Worm (Caenorhabditis elegans) whole organism, L2 larva: ENCODE results near the gene map-2.
A peak's percentile ranks its signal among the peaks of the same experiment; 100 is the strongest.

ENCODE experiments used
- C34F6.9 ChIP-seq: fragments of 150-350 bp; optimal IDR thresholded peaks from 2 replicates; lab custom pipeline; 2014; ENCODE audit warnings: missing biosample characterization, missing genetic modification characterization
- F13H6.1 ChIP-seq: sonication (generic microtip); optimal IDR thresholded peaks from 2 replicates; lab custom pipeline; 2016; ENCODE audit warnings: missing genetic modification characterization, missing compliant biosample characterization
- R02D3.7 ChIP-seq: fragments of 150-350 bp; optimal IDR thresholded peaks from 2 replicates; lab custom pipeline; 2014; ENCODE audit warnings: missing biosample characterization, missing genetic modification characterization
- Y55F3AM.14 ChIP-seq: fragments of 200-800 bp; sonication (Bioruptor generic); optimal IDR thresholded peaks from 2 replicates; lab custom pipeline; 2018; ENCODE audit warnings: mild to moderate bottlenecking, missing genetic modification characterization, missing compliant biosample characterization
- ZK546.5 ChIP-seq: sonication (generic microtip); optimal IDR thresholded peaks from 2 replicates; lab custom pipeline; 2017; ENCODE audit warnings: missing biosample characterization, missing genetic modification characterization
- alr-1 ChIP-seq: fragments of 150-350 bp; optimal IDR thresholded peaks from 2 replicates; lab custom pipeline; 2014; ENCODE audit warnings: missing biosample characterization, missing genetic modification characterization
- aly-2 ChIP-seq: fragments of 150-350 bp; optimal IDR thresholded peaks from 2 replicates; lab custom pipeline; 2014; ENCODE audit warnings: missing biosample characterization, missing genetic modification characterization
- ama-1 ChIP-seq: fragments of 150-350 bp; optimal IDR thresholded peaks from 2 replicates; lab custom pipeline; 2018; ENCODE audit warnings: inconsistent platforms
- blmp-1 ChIP-seq: sonication (generic microtip); optimal IDR thresholded peaks from 2 replicates; lab custom pipeline; 2017; ENCODE audit warnings: missing genetic modification characterization, mild to moderate bottlenecking, missing compliant biosample characterization, antibody characterized with exemption, moderate library complexity; ENCODE audit not compliant: insufficient read depth
- ceh-16 ChIP-seq: fragments of 150-350 bp; optimal IDR thresholded peaks from 2 replicates; lab custom pipeline; 2014; ENCODE audit warnings: missing biosample characterization, missing genetic modification characterization
- ceh-82 ChIP-seq: fragments of 150-350 bp; optimal IDR thresholded peaks from 2 replicates; lab custom pipeline; 2014; ENCODE audit warnings: missing biosample characterization, missing genetic modification characterization
- crh-2 ChIP-seq: sonication (generic microtip); optimal IDR thresholded peaks from 2 replicates; lab custom pipeline; 2017; ENCODE audit warnings: missing biosample characterization, missing genetic modification characterization
- dmd-4 ChIP-seq: sonication (generic microtip); optimal IDR thresholded peaks from 2 replicates; lab custom pipeline; 2017; ENCODE audit warnings: missing biosample characterization, missing genetic modification characterization
- egl-27 ChIP-seq: sonication (generic microtip); optimal IDR thresholded peaks from 3 replicates; lab custom pipeline; 2017; ENCODE audit warnings: missing biosample characterization, missing genetic modification reagents, missing genetic modification characterization
- elt-1 ChIP-seq: fragments of 150-350 bp; optimal IDR thresholded peaks from 2 replicates; lab custom pipeline; 2014; ENCODE audit warnings: missing biosample characterization, missing genetic modification characterization
- elt-3 ChIP-seq: sonication (generic microtip); optimal IDR thresholded peaks from 2 replicates; lab custom pipeline; 2017; ENCODE audit warnings: missing biosample characterization, missing genetic modification characterization
- fos-1 ChIP-seq: fragments of 150-350 bp; optimal IDR thresholded peaks from 2 replicates; lab custom pipeline; 2014; ENCODE audit warnings: missing biosample characterization, missing genetic modification characterization
- gmeb-1 ChIP-seq: fragments of 150-350 bp; optimal IDR thresholded peaks from 2 replicates; lab custom pipeline; 2014; ENCODE audit warnings: missing biosample characterization, missing genetic modification characterization
- lin-11 ChIP-seq: fragments of 150-350 bp; sonication (generic microtip); optimal IDR thresholded peaks from 2 replicates; lab custom pipeline; 2014; ENCODE audit warnings: missing biosample characterization, missing genetic modification characterization, inconsistent platforms, mixed read lengths
- lin-13 ChIP-seq: fragments of 150-350 bp; optimal IDR thresholded peaks from 2 replicates; lab custom pipeline; 2014; ENCODE audit warnings: missing biosample characterization, missing genetic modification reagents, missing genetic modification characterization
- lin-39 ChIP-seq: fragments of 150-350 bp; optimal IDR thresholded peaks from 2 replicates; lab custom pipeline; 2014; ENCODE audit warnings: missing biosample characterization, missing genetic modification reagents, missing genetic modification characterization
- lsy-2 ChIP-seq, 2 experiments: fragments of 150-350 bp in 1 of 2; sonication (generic microtip) in 1 of 2; optimal IDR thresholded peaks; 2 replicates each; lab custom pipeline; 2014 to 2017; ENCODE audit warnings: missing biosample characterization in 2 of 2, missing genetic modification characterization in 2 of 2
- mab-5 ChIP-seq: fragments of 150-350 bp; optimal IDR thresholded peaks from 2 replicates; lab custom pipeline; 2014; ENCODE audit warnings: missing biosample characterization, missing genetic modification characterization
- mbf-1 ChIP-seq: sonication (generic microtip); optimal IDR thresholded peaks from 2 replicates; lab custom pipeline; 2017; ENCODE audit warnings: missing biosample characterization, missing genetic modification characterization
- mdl-1 ChIP-seq, 2 experiments: fragments of 150-350 bp in 1 of 2; sonication (generic microtip) in 1 of 2; optimal IDR thresholded peaks; 2 replicates each; lab custom pipeline; 2017; ENCODE audit warnings: missing biosample characterization in 2 of 2, missing genetic modification characterization in 2 of 2
- nhr-10 ChIP-seq: sonication (generic microtip); optimal IDR thresholded peaks from 2 replicates; lab custom pipeline; 2017; ENCODE audit warnings: missing biosample characterization, missing genetic modification characterization
- nhr-11 ChIP-seq: fragments of 150-350 bp; optimal IDR thresholded peaks from 2 replicates; lab custom pipeline; 2014; ENCODE audit warnings: missing biosample characterization, missing genetic modification characterization
- nhr-12 ChIP-seq: fragments of 150-350 bp; optimal IDR thresholded peaks from 2 replicates; lab custom pipeline; 2014; ENCODE audit warnings: missing biosample characterization, missing genetic modification characterization
- nhr-129 ChIP-seq: fragments of 150-350 bp; optimal IDR thresholded peaks from 2 replicates; lab custom pipeline; 2014; ENCODE audit warnings: missing biosample characterization, missing genetic modification characterization
- nhr-21 ChIP-seq: fragments of 150-350 bp; optimal IDR thresholded peaks from 2 replicates; lab custom pipeline; 2014; ENCODE audit warnings: missing biosample characterization, missing genetic modification characterization
- nhr-23 ChIP-seq: fragments of 150-350 bp; optimal IDR thresholded peaks from 2 replicates; lab custom pipeline; 2014; ENCODE audit warnings: missing biosample characterization, missing genetic modification reagents, missing genetic modification characterization
- nhr-237 ChIP-seq: fragments of 150-350 bp; optimal IDR thresholded peaks from 2 replicates; lab custom pipeline; 2014; ENCODE audit warnings: missing biosample characterization, missing genetic modification characterization
- nhr-25 ChIP-seq: fragments of 150-350 bp; sonication (generic microtip); optimal IDR thresholded peaks from 3 replicates; lab custom pipeline; 2014; ENCODE audit warnings: missing biosample characterization, missing genetic modification characterization
- nhr-6 ChIP-seq: fragments of 150-350 bp; optimal IDR thresholded peaks from 2 replicates; lab custom pipeline; 2014; ENCODE audit warnings: missing biosample characterization, missing genetic modification characterization
- nhr-77 ChIP-seq: fragments of 150-350 bp; optimal IDR thresholded peaks from 2 replicates; lab custom pipeline; 2014; ENCODE audit warnings: missing biosample characterization, missing genetic modification characterization
- peb-1 ChIP-seq: fragments of 150-350 bp; optimal IDR thresholded peaks from 2 replicates; lab custom pipeline; 2014; ENCODE audit warnings: missing biosample characterization, missing genetic modification characterization
- sem-4 ChIP-seq: fragments of 150-350 bp; optimal IDR thresholded peaks from 2 replicates; lab custom pipeline; 2014; ENCODE audit warnings: missing biosample characterization, missing genetic modification reagents, missing genetic modification characterization
- skn-1 ChIP-seq: sonication (generic microtip); optimal IDR thresholded peaks from 2 replicates; lab custom pipeline; 2017; ENCODE audit warnings: missing biosample characterization, missing genetic modification characterization
- sma-3 ChIP-seq: sonication (generic microtip); optimal IDR thresholded peaks from 2 replicates; lab custom pipeline; 2016; ENCODE audit warnings: missing genetic modification reagents, missing genetic modification characterization, missing compliant biosample characterization
- sma-9 ChIP-seq, 2 experiments: fragments of 150-350 bp in 1 of 2; sonication (generic microtip) in 1 of 2; optimal IDR thresholded peaks; 2 replicates each; lab custom pipeline; 2014 to 2016; ENCODE audit warnings: missing genetic modification characterization in 2 of 2, mild to moderate bottlenecking in 1 of 2, missing biosample characterization in 1 of 2, missing compliant biosample characterization in 1 of 2, missing genetic modification reagents in 1 of 2, moderate library complexity in 1 of 2
- snpc-4 ChIP-seq: fragments of 150-350 bp; optimal IDR thresholded peaks from 2 replicates; lab custom pipeline; 2014; ENCODE audit warnings: missing biosample characterization, missing genetic modification characterization
- unc-39 ChIP-seq: fragments of 150-350 bp; optimal IDR thresholded peaks from 2 replicates; lab custom pipeline; 2014; ENCODE audit warnings: missing biosample characterization, missing genetic modification characterization
- unc-55 ChIP-seq: fragments of 150-350 bp; sonication (generic microtip); optimal IDR thresholded peaks from 3 replicates; lab custom pipeline; 2014; ENCODE audit warnings: missing biosample characterization, missing genetic modification reagents, missing genetic modification characterization
- unc-62 ChIP-seq: fragments of 150-350 bp; optimal IDR thresholded peaks from 2 replicates; lab custom pipeline; 2014; ENCODE audit warnings: missing biosample characterization, missing genetic modification reagents, missing genetic modification characterization
- zag-1 ChIP-seq: fragments of 150-350 bp; optimal IDR thresholded peaks from 2 replicates; lab custom pipeline; 2014; ENCODE audit warnings: missing biosample characterization, missing genetic modification characterization
- ztf-1 ChIP-seq: fragments of 200-800 bp; sonication (Bioruptor generic); conservative IDR thresholded peaks from 2 replicates; pipeline ENCODE4 v1.3.6; 2022; ENCODE audit warnings: missing genetic modification characterization, missing compliant biosample characterization
- ztf-11 ChIP-seq: sonication (generic microtip); optimal IDR thresholded peaks from 2 replicates; lab custom pipeline; 2017; ENCODE audit warnings: missing biosample characterization, missing genetic modification characterization
- ztf-4 ChIP-seq: fragments of 150-350 bp; optimal IDR thresholded peaks from 2 replicates; lab custom pipeline; 2014; ENCODE audit warnings: missing biosample characterization, missing genetic modification characterization

map-2 gene

ce11 chrIV:16867223-16867622, 12.5 kb upstream of the map-2 start, which contains the start of gene T06A10.107:
Gene T06A10.107 (plus strand): TSS chrIV:16867523.
- TF ChIP-seq nhr-77 (tag; lab: Kevin White, UChicago) (no peak), crh-2 (tag; lab: Kevin White, UChicago) (no peak), lin-39 (no peak), nhr-237 (tag; lab: Kevin White, UChicago) (no peak), ztf-1 (GFP tag; lab: Robert Waterston, UW) (no peak), gmeb-1 (tag; lab: Kevin White, UChicago) (no peak), fos-1 (tag; lab: Kevin White, UChicago) (no peak), lin-11 (tag; lab: Kevin White, UChicago) (no peak), zag-1 (tag; lab: Kevin White, UChicago) (no peak), egl-27 (no peak), nhr-12 (tag; lab: Kevin White, UChicago) (no peak), unc-55 (GFP tag; lab: Kevin White, UChicago) (no peak), R02D3.7 (tag; lab: Kevin White, UChicago) (no peak), blmp-1 (tag; lab: Kevin White, UChicago) (no peak), nhr-129 (tag; lab: Kevin White, UChicago) (no peak), ztf-4 (tag; lab: Kevin White, UChicago) (no peak), elt-1 (tag; lab: Kevin White, UChicago) (no peak)

DNA sequence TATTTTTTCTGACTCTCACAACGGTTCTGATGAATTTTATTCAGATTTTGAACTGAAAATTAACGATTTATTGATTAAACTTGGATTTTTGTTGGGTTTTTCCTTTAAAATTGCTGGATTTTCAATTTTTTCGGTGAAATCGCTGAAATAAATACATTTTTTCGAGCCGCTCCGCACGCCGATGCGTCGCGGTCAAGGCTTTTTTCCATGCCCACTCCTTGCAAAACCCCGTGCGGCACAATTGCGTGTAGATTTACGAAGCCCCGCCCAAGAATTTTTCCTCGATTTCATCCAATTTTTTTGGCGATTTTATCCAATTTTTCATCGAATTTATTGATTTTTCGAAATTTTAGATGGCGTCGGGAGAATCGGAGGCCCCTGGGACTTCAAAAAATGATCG, 10.8 kb upstream of the map-2 start, which contains the start of gene gtsf-1:
Gene gtsf-1, plus strand, starts transcription at position 354 of the 400 bp plus-strand sequence.
- TF ChIP-seq snpc-4 (no peak), C34F6.9 (tag; lab: Kevin White, UChicago) (peak; percentile 74), R02D3.7 (tag; lab: Kevin White, UChicago) (peak; percentile 91), lsy-2 (tag; optimal IDR thresholded peaks at IDR 0.05; lab: Kevin White, UChicago) (peak; percentile 65 to 85), nhr-237 (tag; lab: Kevin White, UChicago) (peak; percentile 25), nhr-10 (tag; lab: Kevin White, UChicago) (no peak), sma-3 (peak; percentile 79), gmeb-1 (tag; lab: Kevin White, UChicago) (peak; percentile 72), elt-3 (tag; lab: Kevin White, UChicago) (no peak), aly-2 (tag; lab: Kevin White, UChicago) (no peak), unc-62 (no peak), skn-1 (tag; lab: Kevin White, UChicago) (peak; percentile 48), nhr-25 (tag; lab: Kevin White, UChicago) (peak; percentile 84), unc-55 (GFP tag; lab: Kevin White, UChicago) (peak; percentile 89), mbf-1 (no peak), ztf-11 (tag; lab: Kevin White, UChicago) (peak; percentile 24), nhr-6 (tag; lab: Kevin White, UChicago) (no peak), unc-39 (tag; lab: Kevin White, UChicago) (no peak), nhr-77 (tag; lab: Kevin White, UChicago) (no peak), mab-5 (peak; percentile 52), nhr-23 (tag; lab: Kevin White, UChicago) (no peak), egl-27 (peak; percentile 28), ceh-82 (peak; percentile 31), ztf-4 (tag; lab: Kevin White, UChicago) (peak; percentile 57), alr-1 (tag; lab: Kevin White, UChicago) (no peak), sem-4 (tag; lab: Kevin White, UChicago) (no peak), peb-1 (tag; lab: Kevin White, UChicago) (no peak), lin-11 (tag; lab: Kevin White, UChicago) (peak; percentile 77), fos-1 (tag; lab: Kevin White, UChicago) (no peak), ZK546.5 (peak; percentile 23), dmd-4 (tag; lab: Kevin White, UChicago) (no peak), crh-2 (tag; lab: Kevin White, UChicago) (peak; percentile 71), sma-9 (GFP tag; optimal IDR thresholded peaks at IDR 0.05; lab: Kevin White, UChicago) (peak; percentile 64), sma-9 (tag; optimal IDR thresholded peaks at IDR 0.05; lab: Kevin White, UChicago) (no peak), mdl-1 (tag; optimal IDR thresholded peaks at IDR 0.05; lab: Kevin White, UChicago) (no peak), nhr-21 (tag; lab: Kevin White, UChicago) (peak; percentile 52), ztf-1 (GFP tag; lab: Robert Waterston, UW) (no peak), F13H6.1 (peak; percentile 79), nhr-129 (tag; lab: Kevin White, UChicago) (peak; percentile 75), lin-39 (no peak), Y55F3AM.14 (GFP tag; lab: Kevin White, UChicago) (peak; percentile 14), lin-13 (GFP tag; lab: Kevin White, UChicago) (peak; percentile 87), zag-1 (tag; lab: Kevin White, UChicago) (peak; percentile 29), nhr-11 (tag; lab: Kevin White, UChicago) (no peak), blmp-1 (tag; lab: Kevin White, UChicago) (peak; percentile 28), nhr-12 (tag; lab: Kevin White, UChicago) (no peak), ama-1 (lab: Kevin White, UChicago) (peak; percentile 54), ceh-16 (tag; lab: Kevin White, UChicago) (no peak)
